Fruit fly (Drosophila melanogaster) whole organism, prepupa: ENCODE data around the gene Elo68alpha.

ENCODE experiments used
- CG10631 ChIP-seq: fragments of 200-800 bp; sonication (Bioruptor generic); optimal IDR thresholded peaks from 2 replicates; lab custom pipeline; 2016; ENCODE audit warnings: missing biosample characterization, missing genetic modification characterization
- CG11294 ChIP-seq: fragments of 200-800 bp; sonication (Bioruptor generic); IDR thresholded peaks from 2 replicates; pipeline ENCODE4 v1.3.6; 2022; ENCODE audit warnings: missing biosample characterization, missing genetic modification characterization
- CG11902 ChIP-seq: fragments of 200-800 bp; sonication (Bioruptor generic); optimal IDR thresholded peaks from 3 replicates; lab custom pipeline; 2016; ENCODE audit warnings: missing biosample characterization, missing genetic modification characterization
- CG15336 ChIP-seq: fragments of 200-800 bp; sonication (Bioruptor generic); IDR thresholded peaks from 2 replicates; pipeline ENCODE4 v1.3.6; 2022; ENCODE audit warnings: missing biosample characterization, missing genetic modification characterization
- CG3032 ChIP-seq: fragments of 200-800 bp; optimal IDR thresholded peaks from 2 replicates; lab custom pipeline; 2019; ENCODE audit warnings: missing biosample characterization, mild to moderate bottlenecking, missing genetic modification characterization, moderate library complexity
- CG34406 ChIP-seq: fragments of 200-800 bp; sonication (Bioruptor generic); optimal IDR thresholded peaks from 3 replicates; lab custom pipeline; 2016; ENCODE audit warnings: missing biosample characterization, missing genetic modification characterization
- CG6163 ChIP-seq: fragments of 200-800 bp; sonication (Bioruptor generic); IDR thresholded peaks from 3 replicates; pipeline ENCODE4 v1.3.6; 2022; ENCODE audit warnings: missing biosample characterization, missing genetic modification characterization
- CG6792 ChIP-seq: fragments of 200-800 bp; sonication (Bioruptor generic); optimal IDR thresholded peaks from 3 replicates; lab custom pipeline; 2016; ENCODE audit warnings: missing biosample characterization, missing genetic modification characterization
- CG6808 ChIP-seq: fragments of 200-800 bp; sonication (Bioruptor generic); optimal IDR thresholded peaks from 3 replicates; lab custom pipeline; 2017; ENCODE audit warnings: missing biosample characterization, missing genetic modification characterization, mild to moderate bottlenecking, moderate library complexity, missing genetic modification reagents
- CG7368 ChIP-seq: fragments of 200-800 bp; sonication (Bioruptor generic); optimal IDR thresholded peaks from 3 replicates; lab custom pipeline; 2016; ENCODE audit warnings: missing biosample characterization, missing genetic modification characterization
- CG8119 ChIP-seq: fragments of 200-800 bp; sonication (Bioruptor generic); IDR thresholded peaks from 3 replicates; pipeline ENCODE4 v1.3.6; 2022; ENCODE audit warnings: missing biosample characterization, missing genetic modification characterization
- CG8319 ChIP-seq: fragments of 200-800 bp; sonication (Bioruptor generic); optimal IDR thresholded peaks from 3 replicates; lab custom pipeline; 2016; ENCODE audit warnings: missing biosample characterization, missing genetic modification characterization
- CG8632 ChIP-seq: fragments of 200-800 bp; sonication (Bioruptor generic); optimal IDR thresholded peaks from 3 replicates; lab custom pipeline; 2016; ENCODE audit warnings: missing biosample characterization, missing genetic modification characterization
- CG9139 ChIP-seq: fragments of 200-800 bp; sonication (Bioruptor generic); optimal IDR thresholded peaks from 3 replicates; lab custom pipeline; 2017; ENCODE audit warnings: missing biosample characterization, mild to moderate bottlenecking, missing genetic modification characterization
- Eip75B ChIP-seq: fragments of 200-800 bp; sonication (Bioruptor generic); optimal IDR thresholded peaks from 3 replicates; lab custom pipeline; 2016; ENCODE audit warnings: missing biosample characterization, missing genetic modification characterization
- Ets96B ChIP-seq: fragments of 200-800 bp; optimal IDR thresholded peaks from 2 replicates; lab custom pipeline; 2019; ENCODE audit warnings: missing biosample characterization, mild to moderate bottlenecking, missing genetic modification characterization, moderate library complexity
- Gug ChIP-seq: fragments of 200-800 bp; sonication (Bioruptor generic); IDR thresholded peaks from 2 replicates; pipeline ENCODE4 v1.3.6; 2022; ENCODE audit warnings: missing biosample characterization, missing genetic modification characterization
- Hr38 ChIP-seq: sonication (Bioruptor generic); optimal IDR thresholded peaks from 2 replicates; lab custom pipeline; 2016; ENCODE audit warnings: missing biosample characterization, missing genetic modification characterization
- Lpt ChIP-seq: fragments of 200-800 bp; sonication (Bioruptor generic); optimal IDR thresholded peaks from 3 replicates; lab custom pipeline; 2016; ENCODE audit warnings: missing biosample characterization, missing genetic modification characterization
- Met ChIP-seq: fragments of 200-800 bp; sonication (Bioruptor generic); optimal IDR thresholded peaks from 3 replicates; lab custom pipeline; 2016; ENCODE audit warnings: missing biosample characterization, missing genetic modification characterization
- OdsH ChIP-seq: fragments of 200-800 bp; sonication (Bioruptor generic); optimal IDR thresholded peaks from 3 replicates; lab custom pipeline; 2016; ENCODE audit warnings: missing biosample characterization, missing genetic modification characterization
- Sox102F ChIP-seq: fragments of 200-800 bp; sonication (Bioruptor generic); optimal IDR thresholded peaks from 2 replicates; lab custom pipeline; 2016; ENCODE audit warnings: missing biosample characterization, mild to moderate bottlenecking, missing genetic modification characterization
- Sox14 ChIP-seq: fragments of 200-800 bp; sonication (Bioruptor generic); optimal IDR thresholded peaks from 3 replicates; lab custom pipeline; 2016; ENCODE audit warnings: missing biosample characterization, missing genetic modification characterization
- achi ChIP-seq: fragments of 200-800 bp; sonication (Bioruptor generic); optimal IDR thresholded peaks from 3 replicates; lab custom pipeline; 2016; ENCODE audit warnings: missing biosample characterization, missing genetic modification characterization
- cyc ChIP-seq: fragments of 200-800 bp; sonication (Bioruptor generic); optimal IDR thresholded peaks from 3 replicates; lab custom pipeline; 2016; ENCODE audit warnings: missing biosample characterization, missing genetic modification characterization
- dac ChIP-seq: fragments of 200-800 bp; sonication (Bioruptor generic); optimal IDR thresholded peaks from 2 replicates; lab custom pipeline; 2017; ENCODE audit warnings: missing biosample characterization, mild to moderate bottlenecking, missing genetic modification characterization
- eg ChIP-seq: fragments of 200-800 bp; sonication (Bioruptor generic); IDR thresholded peaks from 3 replicates; pipeline ENCODE4 v1.3.6; 2022; ENCODE audit warnings: missing biosample characterization, missing genetic modification characterization
- esn ChIP-seq: fragments of 200-800 bp; sonication (Bioruptor generic); optimal IDR thresholded peaks from 2 replicates; lab custom pipeline; 2016; ENCODE audit warnings: missing biosample characterization, mild to moderate bottlenecking, missing genetic modification characterization, moderate library complexity
- fd59A ChIP-seq: fragments of 200-800 bp; sonication (Bioruptor generic); optimal IDR thresholded peaks from 2 replicates; lab custom pipeline; 2017; ENCODE audit warnings: missing biosample characterization, mild to moderate bottlenecking, missing genetic modification characterization, missing genetic modification reagents
- fd85E ChIP-seq: fragments of 200-800 bp; sonication (Bioruptor generic); optimal IDR thresholded peaks from 3 replicates; lab custom pipeline; 2016; ENCODE audit warnings: missing biosample characterization, missing genetic modification characterization
- fkh ChIP-seq: fragments of 200-800 bp; sonication (Bioruptor generic); optimal IDR thresholded peaks from 3 replicates; lab custom pipeline; 2017; ENCODE audit warnings: missing biosample characterization, mild to moderate bottlenecking, missing genetic modification characterization, moderate library complexity
- lz ChIP-seq: fragments of 200-800 bp; sonication (Bioruptor generic); optimal IDR thresholded peaks from 3 replicates; lab custom pipeline; 2016; ENCODE audit warnings: missing biosample characterization, missing genetic modification characterization
- net ChIP-seq: fragments of 200-800 bp; sonication (Bioruptor generic); optimal IDR thresholded peaks from 3 replicates; lab custom pipeline; 2016; ENCODE audit warnings: missing biosample characterization, missing genetic modification characterization
- pdm3 ChIP-seq: fragments of 200-800 bp; sonication (Bioruptor generic); optimal IDR thresholded peaks from 3 replicates; lab custom pipeline; 2016; ENCODE audit warnings: missing biosample characterization, missing genetic modification characterization
- spab ChIP-seq: fragments of 200-800 bp; sonication (Bioruptor generic); optimal IDR thresholded peaks from 2 replicates; lab custom pipeline; 2017; ENCODE audit warnings: missing biosample characterization, mild to moderate bottlenecking, missing genetic modification characterization, missing genetic modification reagents
- ss ChIP-seq, 2 experiments: fragments of 200-800 bp; sonication (Bioruptor generic); optimal IDR thresholded peaks; 2 replicates in 1 of 2; 3 replicates in 1 of 2; lab custom pipeline; 2017 to 2018; ENCODE audit warnings: mild to moderate bottlenecking in 2 of 2, missing biosample characterization in 2 of 2, missing genetic modification characterization in 2 of 2, moderate library complexity in 1 of 2
- topi ChIP-seq: fragments of 200-800 bp; sonication (Bioruptor generic); optimal IDR thresholded peaks from 3 replicates; lab custom pipeline; 2016; ENCODE audit warnings: missing biosample characterization, missing genetic modification characterization
- vri ChIP-seq: fragments of 200-800 bp; sonication (Bioruptor generic); optimal IDR thresholded peaks from 3 replicates; lab custom pipeline; 2016; ENCODE audit warnings: missing biosample characterization, mild to moderate bottlenecking, missing genetic modification characterization

The Elo68alpha gene

dm6 chr3L:11074043-11074853, 28.6 kb downstream of the Elo68alpha start, which contains the start of the genes Pfdn2 and Noc1 (continued):
- TF ChIP-seq topi (GFP tag; lab: Kevin White, UChicago) (no peak), OdsH (no peak), CG10631 (GFP tag; lab: Kevin White, UChicago) (peak; percentile 73), pdm3 (GFP tag; lab: Kevin White, UChicago) (no peak), Lpt (GFP tag; lab: Kevin White, UChicago) (no peak), CG8119 (no peak), fd85E (GFP tag; lab: Kevin White, UChicago) (no peak), CG11902 (GFP tag; lab: Kevin White, UChicago) (no peak), net (GFP tag; lab: Kevin White, UChicago) (no peak), cyc (GFP tag; lab: Kevin White, UChicago) (no peak), dac (no peak), achi (no peak), CG15336 (GFP tag; lab: Robert Waterston, UW) (0 out of 2 replicates have a peak, but pooled peaks have one; percentile 7), CG7368 (GFP tag; lab: Kevin White, UChicago) (no peak), esn (GFP tag; lab: Kevin White, UChicago) (peak; percentile 62), spab (GFP tag; lab: Kevin White, UChicago) (no peak), Sox102F (no peak), Gug (peak; percentile 30; the same call in 1 of the 2 replicates), fd59A (GFP tag; lab: Kevin White, UChicago) (no peak), fkh (GFP tag; lab: Kevin White, UChicago) (no peak), Hr38 (GFP tag; lab: Kevin White, UChicago) (no peak), Sox14 (GFP tag; lab: Kevin White, UChicago) (no peak), Met (GFP tag; lab: Kevin White, UChicago) (no peak), CG3032 (peak; percentile 31), Eip75B (no peak), CG8319 (GFP tag; lab: Kevin White, UChicago) (peak; percentile 2), CG8632 (GFP tag; lab: Kevin White, UChicago) (no peak), CG9139 (GFP tag; lab: Kevin White, UChicago) (no peak)

DNA sequence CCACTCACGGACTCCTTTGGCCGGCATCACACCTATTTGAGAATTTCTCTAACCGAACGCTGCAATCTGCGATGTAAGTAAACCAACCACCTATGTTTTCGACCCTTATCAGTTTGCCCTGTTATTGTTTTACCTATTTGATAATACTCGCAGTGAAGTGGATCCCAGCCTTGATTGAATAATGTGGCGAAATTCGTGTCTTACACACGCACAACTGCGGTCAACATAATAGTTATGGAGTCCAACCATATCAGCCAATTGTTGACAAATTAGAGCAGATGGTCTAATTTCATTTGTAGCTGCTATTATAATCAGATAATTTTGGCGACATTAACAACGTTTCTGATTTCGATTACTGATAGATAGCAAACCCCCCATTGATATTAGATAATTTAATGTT, 31.8 kb downstream of the Elo68alpha start:
- TF ChIP-seq CG15336 (GFP tag; lab: Robert Waterston, UW) (no peak), CG6808 (no peak), Sox102F (no peak), lz (GFP tag; lab: Kevin White, UChicago) (no peak), CG8119 (no peak), CG11294 (GFP tag; lab: Robert Waterston, UW) (no peak), Ets96B (tag; lab: Kevin White, UChicago) (no peak), esn (GFP tag; lab: Kevin White, UChicago) (no peak), CG34406 (GFP tag; lab: Kevin White, UChicago) (no peak), ss (GFP tag; optimal IDR thresholded peaks at IDR 0.05; lab: Kevin White, UChicago) (no peak)

- TF ChIP-seq pdm3 (GFP tag; lab: Kevin White, UChicago) (no peak), ss (GFP tag; optimal IDR thresholded peaks at IDR 0.05; lab: Kevin White, UChicago) (no peak), topi (GFP tag; lab: Kevin White, UChicago) (no peak), Ets96B (tag; lab: Kevin White, UChicago) (no peak), CG6792 (GFP tag; lab: Kevin White, UChicago) (no peak), net (GFP tag; lab: Kevin White, UChicago) (no peak), vri (GFP tag; lab: Kevin White, UChicago) (peak; percentile 99), CG6163 (GFP tag; lab: Robert Waterston, UW) (peak; percentile 39; the same call in 1 of the 3 replicates), eg (GFP tag; lab: Robert Waterston, UW) (no peak; the same call in 1 of the 3 replicates)
These were observed 32.4 kb downstream of the Elo68alpha start, which contains the start of gene Mocs1 for dm6 chr3L:11070372-11070854. Mocs1 (plus strand) TSS chr3L:11070526.
